Fruit fly (Drosophila melanogaster): Measurements from ENCODE around the gene elgi.

DNA sequence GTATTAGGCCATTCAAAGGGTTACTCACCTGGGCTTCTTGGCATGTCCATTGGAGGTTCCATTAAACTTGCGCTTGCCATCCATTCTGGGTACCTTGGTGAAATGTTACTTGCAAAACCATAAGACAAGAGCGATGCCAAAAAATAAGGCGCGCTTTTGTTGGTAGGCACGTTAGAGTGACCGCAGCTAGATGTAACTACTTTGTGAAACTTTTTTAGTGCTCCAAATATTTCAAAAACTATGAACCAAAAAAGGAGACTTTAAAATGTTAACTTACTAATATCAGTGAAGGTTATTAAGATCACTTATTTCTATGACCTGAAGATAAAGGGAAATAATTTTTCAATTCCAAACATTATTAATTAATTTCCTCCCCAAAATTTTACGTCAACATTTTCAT is 31.3 kb downstream of the elgi start, which contains the start of gene PolD1:
- TF ChIP-seq spab (GFP tag; optimal IDR thresholded peaks at IDR 0.05) (no peak), Gug (GFP tag; IDR thresholded peaks at IDR 0.05) (no peak), esn (GFP tag; optimal IDR thresholded peaks at IDR 0.05) (no peak), Met (GFP tag; optimal IDR thresholded peaks at IDR 0.05) (no peak), fd85E (GFP tag; optimal IDR thresholded peaks at IDR 0.05) (no peak), Ets21C (GFP tag; optimal IDR thresholded peaks at IDR 0.05) (no peak), CG6163 (GFP tag; IDR thresholded peaks at IDR 0.05) (no peak), Sox102F (GFP tag; optimal IDR thresholded peaks at IDR 0.05) (no peak)

All from whole organism, prepupa.